Worm (Caenorhabditis elegans): Measurements from ENCODE around the gene col-142.

- no peak for TF ChIP-seq nhr-77 (tag; optimal IDR thresholded peaks at IDR 0.05)
- no peak for TF ChIP-seq unc-39 (tag; optimal IDR thresholded peaks at IDR 0.05)
- TF ChIP-seq fos-1 (tag; optimal IDR thresholded peaks at IDR 0.05): no peak
- no peak for TF ChIP-seq mdl-1 (tag; optimal IDR thresholded peaks at IDR 0.05)
- no peak for TF ChIP-seq skn-1 (tag; optimal IDR thresholded peaks at IDR 0.05)
- TF ChIP-seq ceh-82 (tag; optimal IDR thresholded peaks at IDR 0.05): no peak
- no peak for TF ChIP-seq ztf-11 (tag; optimal IDR thresholded peaks at IDR 0.05)
- TF ChIP-seq peb-1 (tag; optimal IDR thresholded peaks at IDR 0.05): no peak
- TF ChIP-seq unc-62 (GFP tag; optimal IDR thresholded peaks at IDR 0.05): no peak
Measured at ce11 chrV:6842437-6842836, 11.5 kb downstream of the col-142 start, which contains the start of gene T15B7.1.

Measured in whole organism, L2 larva.